Worm (Caenorhabditis elegans): Measurements from ENCODE around the gene F17C11.11.

F17C11.11 gene

DNA sequence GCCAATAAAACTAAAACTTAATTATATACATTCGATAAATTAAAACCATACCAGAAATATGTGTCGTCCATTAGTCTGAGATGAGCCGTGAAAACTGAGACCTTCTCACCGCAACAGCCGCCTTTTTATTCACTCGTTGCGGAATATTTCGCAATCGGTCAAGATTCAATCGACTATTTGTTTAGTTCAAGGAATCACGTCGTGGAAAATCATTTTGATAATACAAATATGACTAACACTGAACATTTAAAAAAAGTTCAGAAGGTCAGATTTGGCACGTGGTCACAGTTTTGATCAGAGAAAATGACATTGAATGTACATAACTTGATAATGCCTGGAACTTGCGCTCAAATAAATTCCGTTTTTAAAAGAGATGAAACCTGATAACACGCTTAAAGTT is at the start of gene F17C11.11:
Gene F17C11.11, minus strand, starts transcription at position 79 of the 400 bp plus-strand sequence.
- TF ChIP-seq mep-1 (tag; optimal IDR thresholded peaks at IDR 0.05) = no peak
- TF ChIP-seq ces-1 (GFP tag; optimal IDR thresholded peaks at IDR 0.05) = no peak
- no peak for TF ChIP-seq ham-2 (GFP tag; optimal IDR thresholded peaks at IDR 0.05)
- TF ChIP-seq hlh-1 (tag; optimal IDR thresholded peaks at IDR 0.05) = peak; percentile 5
- TF ChIP-seq drap-1 (GFP tag; optimal IDR thresholded peaks at IDR 0.05) = no peak
- no peak for TF ChIP-seq sem-2 (GFP tag; optimal IDR thresholded peaks at IDR 0.05)
- no peak for TF ChIP-seq ceh-39 (tag; optimal IDR thresholded peaks at IDR 0.05)
- no peak for TF ChIP-seq tbx-8 (GFP tag; optimal IDR thresholded peaks at IDR 0.05)

DNA sequence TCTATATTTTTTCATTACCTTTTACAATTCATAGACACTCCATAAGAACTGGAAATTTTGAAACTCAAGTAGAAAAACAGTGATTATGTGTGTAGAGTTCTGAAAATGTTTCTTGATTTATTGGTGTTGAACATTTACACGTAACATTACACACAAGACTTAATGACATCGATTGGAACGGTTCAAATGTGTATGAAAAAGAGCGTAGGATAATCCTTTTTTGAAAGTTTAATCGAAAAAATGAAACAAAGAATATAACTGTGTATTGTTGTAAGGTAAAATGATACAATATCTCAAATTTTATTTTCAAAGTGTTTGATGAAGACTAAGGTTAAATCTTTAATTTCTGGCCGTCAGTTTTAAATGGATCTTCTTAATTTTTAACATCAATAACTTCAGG is 42.5 kb upstream of the F17C11.11 start, which contains the start of gene fig-1:
Gene fig-1, minus strand, starts transcription at position 101 of the 400 bp plus-strand sequence.
- TF ChIP-seq bed-3 (GFP tag; optimal IDR thresholded peaks at IDR 0.05) (no peak), snpc-4 (tag; optimal IDR thresholded peaks at IDR 0.05) (no peak), lsy-2 (tag; optimal IDR thresholded peaks at IDR 0.05) (no peak), M03D4.4 (tag; optimal IDR thresholded peaks at IDR 0.05) (no peak), tbx-8 (GFP tag; optimal IDR thresholded peaks at IDR 0.05) (no peak), nhr-28 (tag; optimal IDR thresholded peaks at IDR 0.05) (no peak), pha-4 (tag; optimal IDR thresholded peaks at IDR 0.05) (no peak), zip-8 (tag; optimal IDR thresholded peaks at IDR 0.05) (no peak), nhr-12 (tag; optimal IDR thresholded peaks at IDR 0.05) (no peak), flh-1 (GFP tag; optimal IDR thresholded peaks at IDR 0.05) (no peak), elt-3 (tag; optimal IDR thresholded peaks at IDR 0.05) (no peak), sem-2 (GFP tag; optimal IDR thresholded peaks at IDR 0.05) (no peak)

DNA sequence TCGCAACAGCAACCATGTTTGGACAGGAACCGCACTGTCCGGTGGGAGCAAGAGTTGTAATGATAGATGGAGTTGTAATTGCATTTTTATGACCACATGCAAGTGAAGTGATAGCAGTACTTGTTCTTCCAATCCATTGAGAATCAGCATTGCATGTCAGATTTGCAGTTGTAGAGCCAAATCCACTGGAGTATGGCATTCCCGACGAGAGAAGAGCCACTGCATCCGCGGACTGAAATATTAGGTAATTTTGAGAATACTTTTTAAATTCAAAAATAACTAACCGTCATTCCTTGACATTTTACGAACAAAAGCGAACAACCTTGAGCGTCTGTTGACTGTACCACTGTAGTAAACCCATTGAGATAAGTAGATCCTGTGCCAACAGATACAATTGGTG is 36.5 kb upstream of the F17C11.11 start:
- TF ChIP-seq lin-32 (GFP tag; optimal IDR thresholded peaks at IDR 0.05) = no peak
- TF ChIP-seq unc-39 (tag; optimal IDR thresholded peaks at IDR 0.05) = no peak
- TF ChIP-seq ceh-83 (GFP tag; optimal IDR thresholded peaks at IDR 0.05) = no peak
- TF ChIP-seq tbx-8 (GFP tag; optimal IDR thresholded peaks at IDR 0.05) = no peak
- no peak for TF ChIP-seq nhr-12 (tag; optimal IDR thresholded peaks at IDR 0.05)
- no peak for TF ChIP-seq mab-5 (tag; optimal IDR thresholded peaks at IDR 0.05)
- no peak for TF ChIP-seq lsy-2 (tag; optimal IDR thresholded peaks at IDR 0.05)
- TF ChIP-seq elt-1 (tag; optimal IDR thresholded peaks at IDR 0.05; ENCODE audit: borderline replicate concordance, insufficient read depth) = no peak
- TF ChIP-seq mls-2 (tag; optimal IDR thresholded peaks at IDR 0.05) = no peak
- TF ChIP-seq blmp-1 (tag; optimal IDR thresholded peaks at IDR 0.05) = no peak
- TF ChIP-seq bed-3 (GFP tag; optimal IDR thresholded peaks at IDR 0.05) = no peak

DNA sequence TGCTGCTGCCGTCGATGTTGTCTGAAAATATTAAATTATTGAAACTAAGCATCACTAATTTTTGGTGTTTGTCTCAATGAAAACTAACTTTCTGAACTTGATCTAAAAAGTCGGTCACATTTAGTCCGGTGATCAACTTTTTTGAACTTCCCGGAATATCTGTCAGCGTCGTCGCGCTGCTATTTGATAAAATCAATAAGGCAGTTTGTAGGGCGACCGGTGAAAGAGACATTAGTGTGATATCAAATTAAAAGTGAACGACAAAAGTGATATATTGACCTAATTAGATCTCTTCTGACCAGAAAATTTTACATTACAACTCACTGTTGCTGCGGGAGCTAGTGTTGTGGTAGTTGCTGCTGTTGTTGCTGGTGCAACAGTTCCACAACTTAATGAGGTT is 32.3 kb upstream of the F17C11.11 start:
- TF ChIP-seq bed-3 (GFP tag; optimal IDR thresholded peaks at IDR 0.05) (no peak), nhr-2 (tag; optimal IDR thresholded peaks at IDR 0.05) (no peak)

DNA sequence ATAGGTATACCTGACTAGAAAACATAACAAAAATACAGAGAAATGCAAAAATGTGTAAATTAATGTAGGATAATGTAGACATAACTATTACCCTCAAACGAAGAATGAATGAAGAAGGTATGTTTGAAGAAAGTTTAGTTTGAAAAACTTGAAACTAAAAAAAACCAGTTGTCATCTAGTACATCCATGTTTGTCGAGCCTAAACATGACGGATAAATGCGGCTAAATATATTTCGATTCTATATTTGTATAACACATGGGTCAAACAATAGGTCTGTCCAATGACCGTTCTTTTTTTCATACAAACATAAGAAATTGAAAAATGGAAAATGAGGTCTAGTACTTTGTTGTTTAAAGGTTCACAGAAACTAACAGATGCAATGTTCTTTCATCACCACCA is 31.5 kb upstream of the F17C11.11 start, which contains the start of gene F17C11.22:
Gene F17C11.22, minus strand, starts transcription at position 101 of the 400 bp plus-strand sequence.
- no peak for TF ChIP-seq tbx-8 (GFP tag; optimal IDR thresholded peaks at IDR 0.05)
- no peak for TF ChIP-seq nhr-28 (tag; optimal IDR thresholded peaks at IDR 0.05)
- no peak for TF ChIP-seq lin-13 (tag; optimal IDR thresholded peaks at IDR 0.05)

DNA sequence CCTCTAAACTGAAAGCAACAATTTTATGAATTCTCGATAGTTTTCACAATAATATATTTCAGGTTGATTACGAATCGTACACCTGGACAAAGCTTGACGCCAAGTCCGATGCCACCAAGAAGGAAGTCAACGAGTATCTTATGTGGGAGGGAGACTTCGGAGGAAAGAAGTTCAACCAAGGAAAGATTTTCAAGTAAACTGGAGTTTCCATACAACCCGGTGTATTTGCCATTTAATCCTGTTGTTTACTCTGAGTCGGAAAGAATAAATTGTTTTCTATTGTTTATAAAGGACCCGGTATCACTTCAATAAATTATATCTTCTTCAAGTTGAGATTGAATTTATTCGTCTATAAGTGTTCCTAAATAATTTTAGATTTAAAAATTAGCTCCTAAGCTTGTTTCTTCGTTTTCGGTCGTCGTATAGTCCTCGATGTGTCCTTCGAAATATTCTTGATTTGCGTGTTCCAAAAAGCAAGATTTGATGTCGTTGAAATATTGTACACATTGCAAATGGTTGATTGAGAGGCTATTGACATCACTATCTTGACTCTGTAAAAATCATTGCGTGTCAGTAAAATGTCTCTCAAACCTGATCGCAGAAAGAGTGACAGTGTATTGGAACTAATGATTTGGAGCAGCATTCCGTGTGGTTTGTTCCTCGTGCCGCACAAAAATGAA is 29.1 kb upstream of the F17C11.11 start:
- TF ChIP-seq ceh-43 (GFP tag; optimal IDR thresholded peaks at IDR 0.05) (no peak), zip-8 (tag; optimal IDR thresholded peaks at IDR 0.05) (no peak), M03D4.4 (tag; optimal IDR thresholded peaks at IDR 0.05) (no peak), nhr-28 (tag; optimal IDR thresholded peaks at IDR 0.05) (no peak), lsy-2 (tag; optimal IDR thresholded peaks at IDR 0.05) (no peak), unc-39 (tag; optimal IDR thresholded peaks at IDR 0.05) (no peak)

DNA sequence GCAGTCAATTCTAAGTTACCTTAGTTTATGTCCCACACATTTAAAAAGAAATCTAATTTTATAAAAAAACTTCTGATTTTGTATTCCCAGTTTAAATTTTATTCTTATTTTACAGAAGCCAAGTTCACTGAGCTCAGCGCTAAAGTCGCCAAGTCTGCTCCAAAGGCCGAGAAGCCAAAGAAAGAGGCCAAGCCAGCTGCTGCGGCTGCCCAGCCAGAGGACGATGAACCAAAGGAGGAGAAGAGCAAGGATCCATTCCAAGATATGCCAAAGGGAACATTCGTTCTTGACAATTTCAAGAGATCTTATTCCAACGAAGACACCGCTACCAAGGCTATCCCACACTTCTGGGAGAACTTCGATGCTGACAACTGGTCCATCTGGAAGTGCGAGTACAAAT is 28.3 kb upstream of the F17C11.11 start:
- TF ChIP-seq mab-5 (tag; optimal IDR thresholded peaks at IDR 0.05) = no peak
- TF ChIP-seq zip-8 (tag; optimal IDR thresholded peaks at IDR 0.05) = no peak
- TF ChIP-seq elt-1 (tag; optimal IDR thresholded peaks at IDR 0.05; ENCODE audit: borderline replicate concordance, insufficient read depth) = no peak
- no peak for TF ChIP-seq cnd-1 (tag; optimal IDR thresholded peaks at IDR 0.05)

Measured in whole organism, mixed stage, embryonic.